Worm (Caenorhabditis elegans) whole organism, L3 larva: ENCODE data around the gene txt-13.

ENCODE experiments used
- lin-39 ChIP-seq: fragments of 150-350 bp; optimal IDR thresholded peaks from 2 replicates; lab custom pipeline; 2018; ENCODE audit warnings: missing biosample characterization, missing genetic modification reagents, missing genetic modification characterization
- nfya-1 ChIP-seq: sonication (generic microtip); optimal IDR thresholded peaks from 2 replicates; lab custom pipeline; 2017; ENCODE audit warnings: missing genetic modification characterization, mild to moderate bottlenecking, missing compliant biosample characterization, antibody characterized with exemption, moderate library complexity; ENCODE audit not compliant: insufficient read depth
- nhr-76 ChIP-seq: fragments of 150-350 bp; sonication (generic microtip); optimal IDR thresholded peaks from 5 replicates; lab custom pipeline; 2014; ENCODE audit warnings: missing biosample characterization, missing genetic modification characterization
- snpc-4 ChIP-seq: fragments of 150-350 bp; optimal IDR thresholded peaks from 2 replicates; lab custom pipeline; 2014; ENCODE audit warnings: missing biosample characterization, missing genetic modification characterization

DNA sequence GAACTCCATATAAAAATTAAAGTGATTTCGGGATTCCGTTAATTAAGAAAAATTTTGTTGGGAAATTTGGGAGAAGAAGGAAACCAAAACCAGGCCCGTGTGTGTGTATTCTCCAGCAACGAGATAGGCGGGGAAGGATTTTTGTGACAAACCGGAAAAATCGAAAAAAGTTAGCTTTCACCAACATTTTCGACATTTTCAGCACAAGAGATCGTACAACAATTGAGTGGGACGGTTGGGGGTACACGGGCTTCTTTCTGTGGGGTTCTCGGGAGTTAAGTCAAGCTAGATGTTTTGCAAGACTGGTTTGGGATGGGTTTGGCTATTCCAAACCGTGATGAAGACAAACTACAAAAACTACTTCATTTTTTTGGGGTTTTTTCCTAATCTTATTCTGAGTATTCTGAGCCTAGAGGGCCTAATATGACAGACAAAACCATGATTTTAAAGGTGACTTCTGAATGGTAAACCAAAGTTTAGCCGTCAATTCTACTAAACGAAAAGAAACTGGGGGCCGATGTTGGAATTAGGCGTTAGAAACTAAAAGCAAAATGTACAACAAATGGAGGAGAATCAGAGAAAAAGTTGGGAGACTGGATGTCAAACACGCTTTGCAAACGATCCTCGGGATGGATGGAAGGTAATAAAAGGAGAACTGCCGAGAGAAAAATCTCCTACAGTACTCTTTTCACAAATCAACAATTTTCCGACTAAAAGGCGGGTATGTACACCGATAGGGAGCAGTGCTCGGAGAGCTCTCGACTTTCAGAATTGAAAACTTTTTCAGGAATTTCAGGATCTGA, 27.5 kb upstream of the txt-13 start:
- TF ChIP-seq lin-39 (tag; lab: Kevin White, UChicago) (no peak), snpc-4 (tag; lab: Kevin White, UChicago) (no peak), nhr-76 (tag; lab: Kevin White, UChicago) (no peak), nfya-1 (tag; lab: Kevin White, UChicago) (peak; percentile 40)
